Fruit fly (Drosophila melanogaster) ovary, adult (tissue): ENCODE results near the gene mRF1.

Source experiments
- CG17801 ChIP-seq: fragments of 200-800 bp; optimal IDR thresholded peaks from 2 replicates; lab custom pipeline; 2019; ENCODE audit warnings: missing biosample characterization, mild to moderate bottlenecking, missing genetic modification characterization, moderate library complexity; ENCODE audit not compliant: partially characterized antibody

Gene mRF1

dm6 chr2L:13219281-13220092 lies at the start of gene mRF1, which contains the start of gene CG9426:
Gene mRF1 (plus strand): TSS chr2L:13219979.
Gene CG9426 (minus strand): TSS chr2L:13219923.
- peak; percentile 29 for TF ChIP-seq CG17801 (GFP tag; lab: Kevin White, UChicago)

- TF ChIP-seq CG17801 (GFP tag; lab: Kevin White, UChicago), result no peak
Measured at dm6 chr2L:13176123-13176522, 43.7 kb upstream of the mRF1 start, which contains the start of gene CG43925. Gene CG43925 (plus strand): TSS chr2L:13176423.

- TF ChIP-seq CG17801 (GFP tag; lab: Kevin White, UChicago), result peak; percentile 62
Measured at dm6 chr2L:13176701-13177249, 43.0 kb upstream of the mRF1 start, which contains the start of the genes Sfmbt and CG5439. Gene Sfmbt (minus strand): TSS chr2L:13176785. Gene CG5439 (plus strand): TSS chr2L:13177150.

dm6 chr2L:13179095-13179494 lies 40.7 kb upstream of the mRF1 start, which contains the start of gene Alg7:
Gene Alg7 (plus strand): TSS chr2L:13179247.
- peak; percentile 21 for TF ChIP-seq CG17801 (GFP tag; lab: Kevin White, UChicago)

- no peak for TF ChIP-seq CG17801 (GFP tag; lab: Kevin White, UChicago)
Measured at dm6 chr2L:13182415-13182814, 37.4 kb upstream of the mRF1 start, which contains the start of gene Mgat3. Gene Mgat3 (minus strand): TSS chr2L:13182596.

- no peak for TF ChIP-seq CG17801 (GFP tag; lab: Kevin White, UChicago)
Measured at dm6 chr2L:13183150-13183549, 36.6 kb upstream of the mRF1 start, which contains the start of gene Rsph1. Gene Rsph1 (plus strand): TSS chr2L:13183450.

dm6 chr2L:13190534-13190933 lies 29.2 kb upstream of the mRF1 start:
- peak; percentile 23 for TF ChIP-seq CG17801 (GFP tag; lab: Kevin White, UChicago)

- TF ChIP-seq CG17801 (GFP tag; lab: Kevin White, UChicago), result no peak
Measured at dm6 chr2L:13191052-13191678, 28.6 kb upstream of the mRF1 start.

dm6 chr2L:13191894-13192293 lies 27.9 kb upstream of the mRF1 start, which contains the start of the genes CG16974 and Edem2:
Gene CG16974 (minus strand): TSS chr2L:13191979.
Gene Edem2 (plus strand): TSS chr2L:13192201.
- peak; percentile 78 for TF ChIP-seq CG17801 (GFP tag; lab: Kevin White, UChicago)

dm6 chr2L:13195822-13196221 lies 24.0 kb upstream of the mRF1 start:
- no peak for TF ChIP-seq CG17801 (GFP tag; lab: Kevin White, UChicago)

dm6 chr2L:13202960-13203436 lies 16.8 kb upstream of the mRF1 start, which contains the start of gene CG16972:
Gene CG16972 (minus strand): TSS chr2L:13203295.
- peak; percentile 12 for TF ChIP-seq CG17801 (GFP tag; lab: Kevin White, UChicago)

dm6 chr2L:13203437-13204137 lies 16.2 kb upstream of the mRF1 start, which contains the start of gene Pect:
Gene Pect (plus strand): TSS chr2L:13203762.
- peak; percentile 21 for TF ChIP-seq CG17801 (GFP tag; lab: Kevin White, UChicago)

dm6 chr2L:13204151-13204550 lies 15.6 kb upstream of the mRF1 start:
- no peak for TF ChIP-seq CG17801 (GFP tag; lab: Kevin White, UChicago)

dm6 chr2L:13205256-13205655 lies 14.5 kb upstream of the mRF1 start:
- TF ChIP-seq CG17801 (GFP tag; lab: Kevin White, UChicago), result peak; percentile 6
